Worm (Caenorhabditis elegans) whole organism, L4 larva: Measurements from ENCODE around the gene F52E4.5.
A peak's percentile ranks its signal among the peaks of the same experiment; 100 is the strongest.

Experiments
- D1046.2 ChIP-seq: fragments of 200-800 bp; sonication (Bioruptor generic); IDR thresholded peaks from 2 replicates; pipeline ENCODE4 v1.3.6; 2022; ENCODE audit warnings: missing genetic modification characterization, missing compliant biosample characterization
- F44E2.7 ChIP-seq: fragments of 200-800 bp; sonication (Bioruptor generic); IDR thresholded peaks from 2 replicates; pipeline ENCODE4 v2.1.2; 2022; ENCODE audit warnings: missing genetic modification characterization, missing compliant biosample characterization
- R02D3.7 ChIP-seq: fragments of 150-350 bp; sonication (generic microtip); optimal IDR thresholded peaks from 3 replicates; lab custom pipeline; 2014; ENCODE audit warnings: missing biosample characterization, missing genetic modification characterization
- T20F7.1 ChIP-seq: fragments of 200-800 bp; sonication (Bioruptor generic); optimal IDR thresholded peaks from 2 replicates; lab custom pipeline; 2018; ENCODE audit warnings: mild to moderate bottlenecking, missing genetic modification characterization, missing compliant biosample characterization
- T26A8.4 ChIP-seq: fragments of 200-800 bp; sonication (Bioruptor generic); IDR thresholded peaks from 2 replicates; pipeline ENCODE4 v1.3.6; 2022; ENCODE audit warnings: missing genetic modification characterization, missing compliant biosample characterization
- Y105C5A.15 ChIP-seq: fragments of 200-800 bp; sonication (Bioruptor generic); IDR thresholded peaks from 2 replicates; pipeline ENCODE4 v1.3.6; 2022; ENCODE audit warnings: missing genetic modification characterization, missing compliant biosample characterization
- ZK337.2 ChIP-seq: fragments of 200-800 bp; sonication (Bioruptor generic); IDR thresholded peaks from 2 replicates; pipeline ENCODE4 v1.3.6; 2022; ENCODE audit warnings: missing genetic modification reagents, missing genetic modification characterization, missing compliant biosample characterization
- ZK546.5 ChIP-seq, 2 experiments: sonication (generic microtip); optimal IDR thresholded peaks; 2 replicates each; lab custom pipeline; 2017; ENCODE audit warnings: missing biosample characterization in 2 of 2, missing genetic modification characterization in 2 of 2
- ama-1 ChIP-seq: fragments of 150-350 bp; optimal IDR thresholded peaks from 2 replicates; lab custom pipeline; 2014; ENCODE audit warnings: inconsistent platforms, mixed read lengths
- ceh-20 ChIP-seq: fragments of 200-800 bp; sonication (Bioruptor generic); IDR thresholded peaks from 2 replicates; pipeline ENCODE4 v1.3.6; 2022; ENCODE audit warnings: missing genetic modification reagents, missing genetic modification characterization, missing compliant biosample characterization
- ceh-28 ChIP-seq: fragments of 150-350 bp; optimal IDR thresholded peaks from 2 replicates; lab custom pipeline; 2014; ENCODE audit warnings: missing biosample characterization, missing genetic modification reagents, missing genetic modification characterization
- ceh-44 ChIP-seq: fragments of 200-800 bp; sonication (Bioruptor generic); IDR thresholded peaks from 2 replicates; pipeline ENCODE4 v1.3.6; 2022; ENCODE audit warnings: missing genetic modification reagents, missing genetic modification characterization, missing compliant biosample characterization
- ces-1 ChIP-seq: fragments of 150-350 bp; sonication (generic microtip); optimal IDR thresholded peaks from 4 replicates; lab custom pipeline; 2014; ENCODE audit warnings: missing biosample characterization, missing genetic modification reagents, missing genetic modification characterization
- daf-12 ChIP-seq: fragments of 150-350 bp; optimal IDR thresholded peaks from 2 replicates; lab custom pipeline; 2014; ENCODE audit warnings: missing biosample characterization, missing genetic modification reagents, missing genetic modification characterization
- daf-16 ChIP-seq, 3 experiments: sonication (generic microtip); optimal IDR thresholded peaks; 2 replicates each; lab custom pipeline; 2016 to 2017; ENCODE audit warnings: missing genetic modification characterization in 3 of 3, missing genetic modification reagents in 3 of 3, mild to moderate bottlenecking in 2 of 3, missing compliant biosample characterization in 2 of 3, missing biosample characterization in 1 of 3, moderate library complexity in 1 of 3
- daf-19 ChIP-seq: fragments of 200-800 bp; sonication (Bioruptor generic); conservative IDR thresholded peaks from 2 replicates; pipeline ENCODE4 v1.3.6; 2022; ENCODE audit warnings: missing genetic modification characterization, missing compliant biosample characterization
- daf-8 ChIP-seq: fragments of 200-800 bp; sonication (Bioruptor generic); IDR thresholded peaks from 2 replicates; pipeline ENCODE4 v1.3.6; 2022; ENCODE audit warnings: missing genetic modification characterization, missing compliant biosample characterization
- dmd-9 ChIP-seq: fragments of 200-800 bp; sonication (Bioruptor generic); IDR thresholded peaks from 2 replicates; pipeline ENCODE4 v1.3.6; 2022; ENCODE audit warnings: missing genetic modification reagents, missing genetic modification characterization, missing compliant biosample characterization
- dve-1 ChIP-seq: sonication (generic microtip); optimal IDR thresholded peaks from 2 replicates; lab custom pipeline; 2017; ENCODE audit warnings: antibody characterized with exemption, mild to moderate bottlenecking, missing genetic modification characterization, missing compliant biosample characterization; ENCODE audit not compliant: insufficient read depth
- egl-27 ChIP-seq: sonication (generic microtip); optimal IDR thresholded peaks from 3 replicates; lab custom pipeline; 2017; ENCODE audit warnings: missing biosample characterization, missing genetic modification reagents, missing genetic modification characterization
- egl-43 ChIP-seq: fragments of 200-800 bp; sonication (Bioruptor generic); IDR thresholded peaks from 2 replicates; pipeline ENCODE4 v1.3.6; 2022; ENCODE audit warnings: missing genetic modification reagents, missing genetic modification characterization, missing compliant biosample characterization
- fkh-10 ChIP-seq: fragments of 150-350 bp; optimal IDR thresholded peaks from 2 replicates; lab custom pipeline; 2014; ENCODE audit warnings: missing biosample characterization, missing genetic modification reagents, missing genetic modification characterization
- gei-8 ChIP-seq: fragments of 200-800 bp; sonication (Bioruptor generic); optimal IDR thresholded peaks from 2 replicates; lab custom pipeline; 2018; ENCODE audit warnings: mild to moderate bottlenecking, missing genetic modification characterization, missing compliant biosample characterization
- hlh-30 ChIP-seq: sonication (generic microtip); optimal IDR thresholded peaks from 2 replicates; lab custom pipeline; 2017; ENCODE audit warnings: antibody characterized with exemption, mild to moderate bottlenecking, missing genetic modification characterization, missing compliant biosample characterization; ENCODE audit not compliant: insufficient read depth
- hmg-1.1 ChIP-seq: fragments of 200-800 bp; sonication (Bioruptor generic); IDR thresholded peaks from 2 replicates; pipeline ENCODE4 v1.3.6; 2022; ENCODE audit warnings: missing genetic modification reagents, missing genetic modification characterization, missing compliant biosample characterization
- jun-1 ChIP-seq: fragments of 150-350 bp; optimal IDR thresholded peaks from 2 replicates; lab custom pipeline; 2014; ENCODE audit warnings: missing biosample characterization, missing genetic modification reagents, missing genetic modification characterization
- lin-13 ChIP-seq: fragments of 150-350 bp; optimal IDR thresholded peaks from 2 replicates; lab custom pipeline; 2014; ENCODE audit warnings: missing biosample characterization, missing genetic modification reagents, missing genetic modification characterization
- lin-29 ChIP-seq: fragments of 200-800 bp; sonication (Bioruptor generic); IDR thresholded peaks from 2 replicates; pipeline ENCODE4 v1.3.6; 2022; ENCODE audit warnings: missing genetic modification reagents, missing genetic modification characterization, missing compliant biosample characterization
- lir-3 ChIP-seq: sonication (generic microtip); optimal IDR thresholded peaks from 2 replicates; lab custom pipeline; 2016; ENCODE audit warnings: mild to moderate bottlenecking, missing genetic modification characterization, missing compliant biosample characterization
- lsy-2 ChIP-seq, 2 experiments: fragments of 150-350 bp in 1 of 2; sonication (generic microtip) in 1 of 2; optimal IDR thresholded peaks; 2 replicates each; lab custom pipeline; 2014 to 2017; ENCODE audit warnings: missing biosample characterization in 2 of 2, missing genetic modification characterization in 2 of 2
- madf-5 ChIP-seq, 2 experiments: fragments of 200-800 bp; sonication (Bioruptor generic); IDR thresholded peaks; 2 replicates each; pipeline ENCODE4 v1.3.6; 2022; ENCODE audit warnings: missing compliant biosample characterization in 2 of 2, missing genetic modification characterization in 2 of 2
- mdl-1 ChIP-seq, 2 experiments: fragments of 150-350 bp in 1 of 2; sonication (generic microtip) in 1 of 2; optimal IDR thresholded peaks; 2 replicates each; lab custom pipeline; 2014 to 2017; ENCODE audit warnings: missing biosample characterization in 2 of 2, missing genetic modification characterization in 2 of 2
- mep-1 ChIP-seq: fragments of 150-350 bp; sonication (generic microtip); optimal IDR thresholded peaks from 3 replicates; lab custom pipeline; 2014; ENCODE audit warnings: missing biosample characterization, missing genetic modification characterization
- mes-2 ChIP-seq: sonication (generic microtip); optimal IDR thresholded peaks from 2 replicates; lab custom pipeline; 2016; ENCODE audit warnings: missing genotype, mild to moderate bottlenecking, missing genetic modification characterization, missing compliant biosample characterization; ENCODE audit not compliant: poor library complexity, severe bottlenecking
- mxl-2 ChIP-seq: fragments of 200-800 bp; sonication (Bioruptor generic); conservative IDR thresholded peaks from 2 replicates; pipeline ENCODE4 v1.3.6; 2022; ENCODE audit warnings: missing genetic modification reagents, missing genetic modification characterization, missing compliant biosample characterization
- nhr-10 ChIP-seq: fragments of 150-350 bp; optimal IDR thresholded peaks from 2 replicates; lab custom pipeline; 2014; ENCODE audit warnings: missing biosample characterization, missing genetic modification characterization
- nhr-25 ChIP-seq: sonication (generic microtip); optimal IDR thresholded peaks from 2 replicates; lab custom pipeline; 2017; ENCODE audit warnings: missing genetic modification characterization, mild to moderate bottlenecking, missing compliant biosample characterization, antibody characterized with exemption, moderate library complexity, borderline replicate concordance; ENCODE audit not compliant: insufficient read depth
- nhr-42 ChIP-seq: fragments of 200-800 bp; sonication (Bioruptor generic); IDR thresholded peaks from 2 replicates; pipeline ENCODE4 v1.3.6; 2022; ENCODE audit warnings: missing genetic modification characterization, missing compliant biosample characterization
- nhr-48 ChIP-seq: sonication (generic microtip); optimal IDR thresholded peaks from 2 replicates; lab custom pipeline; 2016; ENCODE audit warnings: mild to moderate bottlenecking, missing genetic modification characterization, missing compliant biosample characterization
- nhr-76 ChIP-seq: fragments of 150-350 bp; optimal IDR thresholded peaks from 2 replicates; lab custom pipeline; 2014; ENCODE audit warnings: missing biosample characterization, missing genetic modification characterization
- nhr-77 ChIP-seq: fragments of 150-350 bp; optimal IDR thresholded peaks from 2 replicates; lab custom pipeline; 2014; ENCODE audit warnings: missing biosample characterization, missing genetic modification characterization
- rbr-2 ChIP-seq: sonication (generic microtip); optimal IDR thresholded peaks from 2 replicates; lab custom pipeline; 2016; ENCODE audit warnings: missing genotype, missing genetic modification characterization, missing compliant biosample characterization
- saeg-2 ChIP-seq: fragments of 200-800 bp; sonication (Bioruptor generic); IDR thresholded peaks from 2 replicates; pipeline ENCODE4 v1.3.6; 2022; ENCODE audit warnings: missing genetic modification reagents, missing genetic modification characterization, missing compliant biosample characterization
- set-16 ChIP-seq: fragments of 200-800 bp; sonication (Bioruptor generic); IDR thresholded peaks from 2 replicates; pipeline ENCODE4 v1.3.6; 2022; ENCODE audit warnings: missing genetic modification reagents, missing genetic modification characterization, missing compliant biosample characterization
- skn-1 ChIP-seq: fragments of 150-350 bp; optimal IDR thresholded peaks from 2 replicates; lab custom pipeline; 2014; ENCODE audit warnings: missing biosample characterization, missing genetic modification characterization
- tag-97 ChIP-seq: fragments of 200-800 bp; sonication (Bioruptor generic); IDR thresholded peaks from 2 replicates; pipeline ENCODE4 v1.3.6; 2022; ENCODE audit warnings: missing genetic modification characterization, missing compliant biosample characterization
- tra-1 ChIP-seq: fragments of 200-800 bp; sonication (Bioruptor generic); IDR thresholded peaks from 2 replicates; pipeline ENCODE4 v1.3.6; 2022; ENCODE audit warnings: missing genetic modification reagents, missing genetic modification characterization, missing compliant biosample characterization
- unc-39 ChIP-seq: sonication (generic microtip); optimal IDR thresholded peaks from 2 replicates; lab custom pipeline; 2017; ENCODE audit warnings: missing biosample characterization, missing genetic modification characterization
- unc-62 ChIP-seq, 3 experiments: fragments of 150-350 bp in 1 of 3; sonication (generic microtip); optimal IDR thresholded peaks in 2 of 3; peaks in 1 of 3; 1 replicate in 1 of 3; 2 replicates in 2 of 3; lab custom pipeline; 2014 to 2017; ENCODE audit warnings: missing biosample characterization in 3 of 3, missing genetic modification characterization in 3 of 3, missing genetic modification reagents in 3 of 3, missing genotype in 1 of 3
- zfp-3 ChIP-seq: fragments of 200-800 bp; sonication (Bioruptor generic); conservative IDR thresholded peaks from 2 replicates; pipeline ENCODE4 v1.3.6; 2022; ENCODE audit warnings: missing genetic modification reagents, missing genetic modification characterization, missing compliant biosample characterization
- ztf-11 ChIP-seq: fragments of 150-350 bp; optimal IDR thresholded peaks from 2 replicates; lab custom pipeline; 2014; ENCODE audit warnings: missing biosample characterization, missing genetic modification characterization

The F52E4.5 gene

ce11 chrX:3102165-3102564, 15.0 kb upstream of the F52E4.5 start, which contains the start of gene ztf-13 (continued):
- TF ChIP-seq rbr-2 (tag; lab: Kevin White, UChicago), result no peak
- no peak for TF ChIP-seq egl-27 (tag; lab: Kevin White, UChicago)
- TF ChIP-seq skn-1 (tag; lab: Kevin White, UChicago), result no peak
- TF ChIP-seq unc-39 (tag; lab: Kevin White, UChicago), result no peak
- no peak for TF ChIP-seq daf-12 (tag; lab: Kevin White, UChicago)
- TF ChIP-seq set-16 (GFP tag; lab: Robert Waterston, UW), result no peak
- peak in 1 of 2 experiments; percentile 12 for TF ChIP-seq lsy-2 (tag; optimal IDR thresholded peaks at IDR 0.05; lab: Kevin White, UChicago)
- TF ChIP-seq lir-3, result no peak
- TF ChIP-seq ZK337.2 (GFP tag; lab: Robert Waterston, UW), result no peak
- no peak for TF ChIP-seq ceh-28
- TF ChIP-seq lin-13 (GFP tag; lab: Kevin White, UChicago), result no peak
- no peak for TF ChIP-seq nhr-10 (tag; lab: Kevin White, UChicago)
- no peak for TF ChIP-seq nhr-76 (tag; lab: Kevin White, UChicago)
- no peak for TF ChIP-seq mes-2 (tag; lab: Kevin White, UChicago)
- TF ChIP-seq nhr-25 (tag; lab: Kevin White, UChicago), result no peak
- no peak for TF ChIP-seq ces-1 (GFP tag; lab: Kevin White, UChicago)
- TF ChIP-seq daf-16 (GFP tag; optimal IDR thresholded peaks at IDR 0.05; lab: Kevin White, UChicago), result no peak
- TF ChIP-seq daf-16 (tag; optimal IDR thresholded peaks at IDR 0.05; lab: Kevin White, UChicago), result peak; percentile 99
- no peak for TF ChIP-seq jun-1 (tag; lab: Kevin White, UChicago)
- no peak for TF ChIP-seq egl-43 (GFP tag; lab: Robert Waterston, UW)
- TF ChIP-seq hmg-1.1 (GFP tag; lab: Robert Waterston, UW), result no peak
- TF ChIP-seq ceh-20 (GFP tag; lab: Robert Waterston, UW), result peak; percentile 47; the same call in 1 of the 2 replicates
- TF ChIP-seq T26A8.4, result no peak
- no peak for TF ChIP-seq tra-1 (GFP tag; lab: Robert Waterston, UW)
- no peak for TF ChIP-seq saeg-2 (GFP tag; lab: Robert Waterston, UW)
- peak in 1 of 2 experiments; percentile 62 for TF ChIP-seq mdl-1 (tag; optimal IDR thresholded peaks at IDR 0.05; lab: Kevin White, UChicago)
- TF ChIP-seq dmd-9, result no peak
- no peak for TF ChIP-seq mxl-2 (GFP tag; lab: Robert Waterston, UW)
- no peak for TF ChIP-seq zfp-3 (GFP tag; lab: Robert Waterston, UW)
- TF ChIP-seq dve-1 (tag; lab: Kevin White, UChicago), result peak; percentile 86
- TF ChIP-seq daf-19 (GFP tag; lab: Robert Waterston, UW), result no peak
- no peak for TF ChIP-seq ZK546.5 (tag; optimal IDR thresholded peaks at IDR 0.05; lab: Kevin White, UChicago)
- no peak for TF ChIP-seq ceh-44 (GFP tag; lab: Robert Waterston, UW)
- TF ChIP-seq nhr-42 (GFP tag; lab: Robert Waterston, UW), result no peak
- peak in 1 of 2 experiments; percentile 79 for TF ChIP-seq unc-62 (GFP tag; optimal IDR thresholded peaks at IDR 0.05 in 1 of 2; lab: Kevin White, UChicago)
- TF ChIP-seq unc-62 (tag; optimal IDR thresholded peaks at IDR 0.05; lab: Kevin White, UChicago), result no peak
- no peak for TF ChIP-seq gei-8 (GFP tag; lab: Kevin White, UChicago)
- no peak for TF ChIP-seq madf-5 (GFP tag; IDR thresholded peaks at IDR 0.05; lab: Robert Waterston, UW)
- peak; percentile 89 for TF ChIP-seq hlh-30 (tag; lab: Kevin White, UChicago)
- no peak for TF ChIP-seq tag-97 (GFP tag; lab: Robert Waterston, UW)
- TF ChIP-seq T20F7.1 (GFP tag; lab: Kevin White, UChicago), result peak; percentile 42
- TF ChIP-seq Y105C5A.15 (GFP tag; lab: Robert Waterston, UW), result no peak
- no peak for TF ChIP-seq nhr-48
- no peak for TF ChIP-seq daf-8 (GFP tag; lab: Robert Waterston, UW)
- TF ChIP-seq mep-1, result peak; percentile 69
- TF ChIP-seq D1046.2 (GFP tag; lab: Robert Waterston, UW), result no peak
- TF ChIP-seq nhr-77 (tag; lab: Kevin White, UChicago), result peak; percentile 90
- no peak for TF ChIP-seq ztf-11 (tag; lab: Kevin White, UChicago)
- no peak for TF ChIP-seq fkh-10
- TF ChIP-seq lin-29, result no peak
- no peak for TF ChIP-seq F44E2.7 (GFP tag; lab: Robert Waterston, UW)
- TF ChIP-seq ama-1 (lab: Kevin White, UChicago), result no peak
- TF ChIP-seq R02D3.7 (tag; lab: Kevin White, UChicago), result no peak
